Fruit fly (Drosophila melanogaster) Kc167 (cell line): ENCODE measurements around the gene CG13058.

Source experiments
- Myc ChIP-seq: fragments of >200 bp; optimal IDR thresholded peaks from 2 replicates; lab custom pipeline; 2017; ENCODE audit warnings: missing external identifiers
- psq ChIP-seq: fragments of >200 bp; optimal IDR thresholded peaks from 2 replicates; lab custom pipeline; 2017; ENCODE audit warnings: missing external identifiers
- ttk ChIP-seq: sonication (Bioruptor generic); optimal IDR thresholded peaks from 2 replicates; lab custom pipeline; 2017; ENCODE audit warnings: missing external identifiers

DNA sequence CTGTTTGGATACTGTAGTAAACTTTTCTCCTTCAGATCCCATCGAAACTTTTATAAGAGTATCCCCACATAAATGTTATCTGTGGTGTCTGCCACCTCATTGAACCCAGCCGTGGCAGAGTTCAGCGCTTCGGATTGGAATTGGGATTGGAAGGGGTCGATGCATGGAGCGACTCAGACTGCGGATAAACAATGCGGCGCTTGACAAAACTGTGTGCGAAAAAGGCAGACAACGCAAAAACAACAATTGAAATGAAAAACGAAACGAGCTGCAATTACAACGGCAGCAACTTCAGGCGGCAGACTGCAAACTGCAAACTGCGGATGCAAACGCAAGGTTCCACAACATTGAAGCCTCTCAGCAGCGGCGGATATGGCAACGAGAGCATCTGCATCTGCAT is 14.7 kb upstream of the CG13058 start, which contains the start of gene CG13062:
- TF ChIP-seq Myc (lab: Kevin White, UChicago) (no peak), ttk (lab: Kevin White, UChicago) (no peak), psq (lab: Kevin White, UChicago) (no peak)
